Worm (Caenorhabditis elegans) whole organism, L1 larva: Measurements from ENCODE around the gene cnc-11.
A peak's percentile ranks its signal among the peaks of the same experiment; 100 is the strongest.

ENCODE experiments used
- C16A3.4 ChIP-seq: fragments of 150-350 bp; optimal IDR thresholded peaks from 2 replicates; lab custom pipeline; 2014; ENCODE audit warnings: missing biosample characterization, missing genetic modification characterization
- C34B4.2 ChIP-seq: sonication (generic microtip); optimal IDR thresholded peaks from 2 replicates; lab custom pipeline; 2017; ENCODE audit warnings: mild to moderate bottlenecking, missing genetic modification characterization, missing compliant biosample characterization
- F16B12.6 ChIP-seq: fragments of 150-350 bp; optimal IDR thresholded peaks from 2 replicates; lab custom pipeline; 2014; ENCODE audit warnings: missing biosample characterization, missing genetic modification characterization
- aha-1 ChIP-seq: fragments of 150-350 bp; optimal IDR thresholded peaks from 2 replicates; lab custom pipeline; 2014; ENCODE audit warnings: missing biosample characterization, missing genetic modification characterization
- aly-2 ChIP-seq: fragments of 150-350 bp; optimal IDR thresholded peaks from 2 replicates; lab custom pipeline; 2014; ENCODE audit warnings: missing biosample characterization, missing genetic modification characterization
- blmp-1 ChIP-seq: fragments of 150-350 bp; optimal IDR thresholded peaks from 2 replicates; lab custom pipeline; 2014; ENCODE audit warnings: missing biosample characterization, missing genetic modification characterization
- ceh-8 ChIP-seq: fragments of 200-800 bp; sonication (Bioruptor generic); optimal IDR thresholded peaks from 2 replicates; lab custom pipeline; 2018; ENCODE audit warnings: mild to moderate bottlenecking, missing genetic modification characterization, moderate library complexity, missing compliant biosample characterization
- dpl-1 ChIP-seq, 3 experiments: fragments of 150-350 bp in 2 of 3; sonication (generic microtip) in 1 of 3; optimal IDR thresholded peaks; 2 replicates each; lab custom pipeline; 2014 to 2017; ENCODE audit warnings: missing biosample characterization in 3 of 3, missing genetic modification characterization in 3 of 3, missing genetic modification reagents in 3 of 3
- dsc-1 ChIP-seq: sonication (generic microtip); optimal IDR thresholded peaks from 2 replicates; lab custom pipeline; 2016; ENCODE audit warnings: mild to moderate bottlenecking, missing genetic modification characterization, missing compliant biosample characterization
- efl-1 ChIP-seq, 4 experiments: fragments of 150-350 bp; optimal IDR thresholded peaks in 3 of 4; peaks in 1 of 4; 1 replicate in 1 of 4; 2 replicates in 3 of 4; lab custom pipeline; 2014; ENCODE audit warnings: missing biosample characterization in 2 of 4, missing genetic modification characterization in 2 of 4, missing genetic modification reagents in 2 of 4
- efl-3 ChIP-seq: fragments of 200-800 bp; sonication (Bioruptor generic); optimal IDR thresholded peaks from 2 replicates; lab custom pipeline; 2018; ENCODE audit warnings: mild to moderate bottlenecking, missing genetic modification characterization, missing compliant biosample characterization
- egl-13 ChIP-seq: sonication (generic microtip); optimal IDR thresholded peaks from 2 replicates; lab custom pipeline; 2016; ENCODE audit warnings: missing genotype, missing genetic modification reagents, missing genetic modification characterization, missing compliant biosample characterization
- elt-2 ChIP-seq: sonication (generic microtip); optimal IDR thresholded peaks from 2 replicates; lab custom pipeline; 2016; ENCODE audit warnings: missing genetic modification characterization, mild to moderate bottlenecking, inconsistent platforms, missing compliant biosample characterization, missing genetic modification reagents
- elt-3 ChIP-seq, 6 experiments: fragments of 150-350 bp in 1 of 6; sonication (generic microtip); optimal IDR thresholded peaks; 2 replicates each; lab custom pipeline; 2017 to 2018; ENCODE audit warnings: missing biosample characterization in 6 of 6, missing genetic modification characterization in 6 of 6, inconsistent platforms in 1 of 6
- fkh-10 ChIP-seq: sonication (generic microtip); optimal IDR thresholded peaks from 2 replicates; lab custom pipeline; 2017; ENCODE audit warnings: missing biosample characterization, missing genetic modification reagents, missing genetic modification characterization
- hlh-4 ChIP-seq: sonication (generic microtip); optimal IDR thresholded peaks from 2 replicates; lab custom pipeline; 2016; ENCODE audit warnings: mild to moderate bottlenecking, missing genetic modification characterization, missing compliant biosample characterization
- lin-13 ChIP-seq: fragments of 150-350 bp; optimal IDR thresholded peaks from 2 replicates; lab custom pipeline; 2014; ENCODE audit warnings: missing biosample characterization, missing genetic modification reagents, missing genetic modification characterization
- lin-14 ChIP-seq: fragments of 200-800 bp; sonication (Bioruptor generic); optimal IDR thresholded peaks from 2 replicates; lab custom pipeline; 2018; ENCODE audit warnings: mild to moderate bottlenecking, missing genetic modification characterization, moderate library complexity, missing compliant biosample characterization
- lir-3 ChIP-seq: sonication (generic microtip); optimal IDR thresholded peaks from 2 replicates; lab custom pipeline; 2016; ENCODE audit warnings: mild to moderate bottlenecking, missing genetic modification characterization, moderate library complexity, missing compliant biosample characterization; ENCODE audit not compliant: poor library complexity
- lsy-2 ChIP-seq, 2 experiments: fragments of 150-350 bp; optimal IDR thresholded peaks; 2 replicates each; lab custom pipeline; 2014; ENCODE audit warnings: missing biosample characterization in 2 of 2, missing genetic modification characterization in 2 of 2
- mab-9 ChIP-seq: fragments of 200-800 bp; sonication (Bioruptor generic); IDR thresholded peaks from 2 replicates; pipeline ENCODE4 v1.3.6; 2022; ENCODE audit warnings: missing genetic modification reagents, missing genetic modification characterization, missing compliant biosample characterization
- mep-1 ChIP-seq: fragments of 150-350 bp; optimal IDR thresholded peaks from 2 replicates; lab custom pipeline; 2014; ENCODE audit warnings: missing biosample characterization, missing genetic modification characterization
- nhr-12 ChIP-seq: sonication (generic microtip); optimal IDR thresholded peaks from 2 replicates; lab custom pipeline; 2017; ENCODE audit warnings: missing biosample characterization, missing genetic modification characterization
- nhr-19 ChIP-seq: fragments of 200-800 bp; sonication (Bioruptor generic); conservative IDR thresholded peaks from 2 replicates; pipeline ENCODE4 v1.3.6; 2022; ENCODE audit warnings: missing genetic modification characterization, missing compliant biosample characterization
- nhr-20 ChIP-seq: sonication (generic microtip); optimal IDR thresholded peaks from 2 replicates; lab custom pipeline; 2016; ENCODE audit warnings: mild to moderate bottlenecking, missing genetic modification characterization, missing compliant biosample characterization
- nhr-28 ChIP-seq: fragments of 150-350 bp; optimal IDR thresholded peaks from 2 replicates; lab custom pipeline; 2014; ENCODE audit warnings: missing biosample characterization, missing genetic modification characterization
- nhr-47 ChIP-seq: sonication (generic microtip); optimal IDR thresholded peaks from 2 replicates; lab custom pipeline; 2016; ENCODE audit warnings: mild to moderate bottlenecking, missing genetic modification characterization, moderate library complexity, missing compliant biosample characterization
- nhr-71 ChIP-seq: sonication (generic microtip); optimal IDR thresholded peaks from 2 replicates; lab custom pipeline; 2016; ENCODE audit warnings: mild to moderate bottlenecking, missing genetic modification characterization, moderate library complexity, missing compliant biosample characterization
- nhr-84 ChIP-seq: sonication (generic microtip); optimal IDR thresholded peaks from 2 replicates; lab custom pipeline; 2017; ENCODE audit warnings: missing biosample characterization, missing genetic modification characterization
- nhr-85 ChIP-seq: sonication (generic microtip); peaks from one replicate; lab custom pipeline; 2016; ENCODE audit warnings: missing genetic modification characterization, inconsistent platforms, missing compliant biosample characterization
- pag-3 ChIP-seq: sonication (generic microtip); optimal IDR thresholded peaks from 2 replicates; lab custom pipeline; 2017; ENCODE audit warnings: missing genetic modification characterization, mild to moderate bottlenecking, missing compliant biosample characterization, antibody characterized with exemption, borderline replicate concordance; ENCODE audit not compliant: insufficient read depth
- pax-3 ChIP-seq: fragments of 200-800 bp; sonication (Bioruptor generic); optimal IDR thresholded peaks from 2 replicates; lab custom pipeline; 2018; ENCODE audit warnings: mild to moderate bottlenecking, missing genetic modification characterization, moderate library complexity, missing compliant biosample characterization
- sptf-1 ChIP-seq: fragments of 150-350 bp; optimal IDR thresholded peaks from 2 replicates; lab custom pipeline; 2014; ENCODE audit warnings: missing biosample characterization, missing genetic modification characterization
- swsn-7 ChIP-seq: sonication (generic microtip); optimal IDR thresholded peaks from 2 replicates; lab custom pipeline; 2016; ENCODE audit warnings: missing genetic modification characterization, missing compliant biosample characterization
- tlp-1 ChIP-seq: fragments of 150-350 bp; optimal IDR thresholded peaks from 2 replicates; lab custom pipeline; 2014; ENCODE audit warnings: missing biosample characterization, missing genetic modification characterization
- unc-62 ChIP-seq: fragments of 150-350 bp; optimal IDR thresholded peaks from 2 replicates; lab custom pipeline; 2014; ENCODE audit warnings: missing biosample characterization, missing genetic modification reagents, missing genetic modification characterization
- xbp-1 ChIP-seq: sonication (generic microtip); optimal IDR thresholded peaks from 2 replicates; lab custom pipeline; 2016; ENCODE audit warnings: missing genetic modification characterization, missing compliant biosample characterization

The cnc-11 gene

ce11 chrV:1411459-1411858, 30.7 kb upstream of the cnc-11 start, which contains the start of gene snt-5:
Gene snt-5 (minus strand): TSS chrV:1411559.
- no peak for TF ChIP-seq F16B12.6 (tag; lab: Kevin White, UChicago)
- no peak for TF ChIP-seq efl-1 (optimal IDR thresholded peaks at IDR 0.05; lab: Kevin White, UChicago)
- peak in 1 of 2 experiments; percentile 36 for TF ChIP-seq efl-1 (GFP tag; optimal IDR thresholded peaks at IDR 0.05 in 1 of 2; lab: Kevin White, UChicago)
- no peak for TF ChIP-seq nhr-84 (tag; lab: Kevin White, UChicago)
- TF ChIP-seq mep-1 (tag; lab: Kevin White, UChicago) = no peak
- no peak for TF ChIP-seq pag-3 (tag; lab: Kevin White, UChicago)
- TF ChIP-seq dpl-1 (GFP tag; optimal IDR thresholded peaks at IDR 0.05; lab: Kevin White, UChicago) = no peak

ce11 chrV:1414615-1415433, 27.3 kb upstream of the cnc-11 start:
- TF ChIP-seq egl-13 (tag; lab: Kevin White, UChicago) (peak; percentile 88), nhr-71 (tag; lab: Kevin White, UChicago) (peak; percentile 20), efl-1 (optimal IDR thresholded peaks at IDR 0.05; lab: Kevin White, UChicago) (no peak), efl-1 (GFP tag; optimal IDR thresholded peaks at IDR 0.05 in 1 of 2; lab: Kevin White, UChicago) (no peak), elt-2 (tag; lab: Kevin White, UChicago) (peak; percentile 63), lir-3 (tag; lab: Kevin White, UChicago) (no peak), aha-1 (no peak), unc-62 (no peak), lin-14 (GFP tag; lab: Kevin White, UChicago) (peak; percentile 61), sptf-1 (no peak), pag-3 (tag; lab: Kevin White, UChicago) (no peak), nhr-85 (no peak), fkh-10 (GFP tag; lab: Kevin White, UChicago) (no peak), nhr-28 (tag; lab: Kevin White, UChicago) (no peak), C34B4.2 (no peak), elt-3 (tag; optimal IDR thresholded peaks at IDR 0.05; lab: Kevin White, UChicago) (no peak), nhr-47 (peak; percentile 50), aly-2 (tag; lab: Kevin White, UChicago) (no peak), dsc-1 (tag; lab: Kevin White, UChicago) (peak; percentile 10), tlp-1 (tag; lab: Kevin White, UChicago) (no peak), dpl-1 (GFP tag; optimal IDR thresholded peaks at IDR 0.05; lab: Kevin White, UChicago) (no peak), blmp-1 (tag; lab: Kevin White, UChicago) (no peak), nhr-12 (tag; lab: Kevin White, UChicago) (no peak)

DNA sequence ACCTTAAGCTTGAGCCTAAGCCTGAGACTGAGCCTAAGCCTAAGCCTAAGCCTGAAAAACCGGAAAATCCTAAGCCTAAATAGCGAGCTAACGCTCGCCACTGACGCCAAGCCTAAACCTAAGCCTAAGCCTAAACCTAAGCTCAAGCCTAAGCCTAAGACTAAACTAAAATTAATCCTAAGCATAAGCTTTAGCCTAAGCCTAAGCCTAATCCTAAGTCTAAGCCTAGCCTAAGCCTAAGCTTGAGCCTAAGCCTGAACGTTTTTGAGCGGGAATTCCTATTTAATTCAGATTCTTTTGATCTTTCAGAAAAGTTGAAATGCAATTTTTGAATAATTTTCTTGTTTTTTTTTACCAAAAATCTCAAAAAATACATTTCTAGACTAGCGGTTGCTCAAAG, 26.0 kb upstream of the cnc-11 start:
- TF ChIP-seq lsy-2 (tag; optimal IDR thresholded peaks at IDR 0.05; lab: Kevin White, UChicago) (no peak), swsn-7 (tag; lab: Kevin White, UChicago) (no peak), nhr-20 (no peak), aha-1 (no peak), hlh-4 (tag; lab: Kevin White, UChicago) (no peak), lin-13 (GFP tag; lab: Kevin White, UChicago) (no peak), fkh-10 (GFP tag; lab: Kevin White, UChicago) (no peak), elt-3 (tag; optimal IDR thresholded peaks at IDR 0.05; lab: Kevin White, UChicago) (no peak), mab-9 (no peak), pax-3 (no peak), tlp-1 (tag; lab: Kevin White, UChicago) (no peak), ceh-8 (GFP tag; lab: Kevin White, UChicago) (no peak), xbp-1 (tag; lab: Kevin White, UChicago) (no peak), egl-13 (tag; lab: Kevin White, UChicago) (no peak), blmp-1 (tag; lab: Kevin White, UChicago) (no peak), nhr-12 (tag; lab: Kevin White, UChicago) (no peak), C16A3.4 (no peak), nhr-71 (tag; lab: Kevin White, UChicago) (no peak), efl-3 (GFP tag; lab: Kevin White, UChicago) (no peak), nhr-19 (GFP tag; lab: Robert Waterston, UW) (no peak)
